Fruit fly (Drosophila melanogaster) Kc167 (cell line): ENCODE data around the gene gdrd.

Source experiments
- Myc ChIP-seq: fragments of >200 bp; optimal IDR thresholded peaks from 2 replicates; lab custom pipeline; 2017; ENCODE audit warnings: missing external identifiers
- insv ChIP-seq: fragments of >200 bp; optimal IDR thresholded peaks from 3 replicates; lab custom pipeline; 2018; ENCODE audit warnings: missing external identifiers
- psq ChIP-seq: fragments of >200 bp; optimal IDR thresholded peaks from 2 replicates; lab custom pipeline; 2017; ENCODE audit warnings: missing external identifiers
- ttk ChIP-seq: sonication (Bioruptor generic); optimal IDR thresholded peaks from 2 replicates; lab custom pipeline; 2017; ENCODE audit warnings: missing external identifiers

dm6 chr3L:14671546-14671945 lies 19.6 kb upstream of the gdrd start:
- no peak for TF ChIP-seq psq (lab: Kevin White, UChicago)
- TF ChIP-seq insv (lab: Kevin White, UChicago) = no peak
- no peak for TF ChIP-seq Myc (lab: Kevin White, UChicago)
- no peak for TF ChIP-seq ttk
